Worm (Caenorhabditis elegans) whole organism, L4/young adult: ENCODE results near the gene ZC302.3.

Experiments used
- W03F9.2 ChIP-seq: fragments of 150-350 bp; optimal IDR thresholded peaks from 2 replicates; lab custom pipeline; 2014; ENCODE audit warnings: missing biosample characterization, missing genetic modification characterization
- dao-5 ChIP-seq: sonication (generic microtip); optimal IDR thresholded peaks from 2 replicates; lab custom pipeline; 2016; ENCODE audit warnings: missing genotype, missing genetic modification characterization, moderate library complexity, missing compliant biosample characterization
- him-1 ChIP-seq: sonication (generic microtip); optimal IDR thresholded peaks from 2 replicates; lab custom pipeline; 2016; ENCODE audit warnings: missing genotype, missing genetic modification reagents, missing genetic modification characterization, missing compliant biosample characterization

- TF ChIP-seq him-1 (no peak), dao-5 (no peak), W03F9.2 (peak; percentile 11)
Measured at ce11 chrV:10719833-10720170, 21.5 kb downstream of the ZC302.3 start.
